Worm (Caenorhabditis elegans) whole organism, L1 larva: Measurements from ENCODE around the gene srx-4.

Experiments used
- aha-1 ChIP-seq: fragments of 150-350 bp; optimal IDR thresholded peaks from 2 replicates; lab custom pipeline; 2014; ENCODE audit warnings: missing biosample characterization, missing genetic modification characterization
- aly-2 ChIP-seq: fragments of 150-350 bp; optimal IDR thresholded peaks from 2 replicates; lab custom pipeline; 2014; ENCODE audit warnings: missing biosample characterization, missing genetic modification characterization
- ama-1 ChIP-seq: fragments of 150-350 bp; optimal IDR thresholded peaks from 2 replicates; lab custom pipeline; 2014
- blmp-1 ChIP-seq: fragments of 150-350 bp; optimal IDR thresholded peaks from 2 replicates; lab custom pipeline; 2014; ENCODE audit warnings: missing biosample characterization, missing genetic modification characterization
- ceh-63 ChIP-seq: fragments of 200-800 bp; sonication (Bioruptor generic); optimal IDR thresholded peaks from 2 replicates; lab custom pipeline; 2018; ENCODE audit warnings: mild to moderate bottlenecking, missing genetic modification characterization, missing compliant biosample characterization
- ceh-82 ChIP-seq, 3 experiments: fragments of 150-350 bp in 1 of 3; sonication (generic microtip) in 2 of 3; optimal IDR thresholded peaks; 2 replicates each; lab custom pipeline; 2014 to 2017; ENCODE audit warnings: missing biosample characterization in 3 of 3, missing genetic modification characterization in 3 of 3
- ceh-90 ChIP-seq: sonication (generic microtip); optimal IDR thresholded peaks from 2 replicates; lab custom pipeline; 2016; ENCODE audit warnings: missing genetic modification characterization, missing compliant biosample characterization
- dpl-1 ChIP-seq, 3 experiments: fragments of 150-350 bp in 2 of 3; sonication (generic microtip) in 1 of 3; optimal IDR thresholded peaks; 2 replicates each; lab custom pipeline; 2014 to 2017; ENCODE audit warnings: missing biosample characterization in 3 of 3, missing genetic modification characterization in 3 of 3, missing genetic modification reagents in 3 of 3
- dsc-1 ChIP-seq: sonication (generic microtip); optimal IDR thresholded peaks from 2 replicates; lab custom pipeline; 2016; ENCODE audit warnings: mild to moderate bottlenecking, missing genetic modification characterization, missing compliant biosample characterization
- ets-5 ChIP-seq: fragments of 200-800 bp; sonication (Bioruptor generic); IDR thresholded peaks from 2 replicates; pipeline ENCODE4 v1.3.6; 2022; ENCODE audit warnings: missing genetic modification characterization, missing compliant biosample characterization
- fkh-8 ChIP-seq: sonication (generic microtip); optimal IDR thresholded peaks from 2 replicates; lab custom pipeline; 2016; ENCODE audit warnings: mild to moderate bottlenecking, missing genetic modification characterization, missing compliant biosample characterization
- hlh-17 ChIP-seq: fragments of 200-800 bp; sonication (Bioruptor generic); optimal IDR thresholded peaks from 2 replicates; lab custom pipeline; 2018; ENCODE audit warnings: missing genetic modification characterization, mild to moderate bottlenecking, missing compliant biosample characterization, moderate library complexity, borderline replicate concordance
- hlh-4 ChIP-seq: sonication (generic microtip); optimal IDR thresholded peaks from 2 replicates; lab custom pipeline; 2016; ENCODE audit warnings: mild to moderate bottlenecking, missing genetic modification characterization, missing compliant biosample characterization
- isw-1 ChIP-seq: fragments of 200-800 bp; sonication (Bioruptor generic); IDR thresholded peaks from 2 replicates; pipeline ENCODE4 v1.3.6; 2022; ENCODE audit warnings: missing genetic modification characterization, missing compliant biosample characterization
- lin-13 ChIP-seq: fragments of 150-350 bp; optimal IDR thresholded peaks from 2 replicates; lab custom pipeline; 2014; ENCODE audit warnings: missing biosample characterization, missing genetic modification reagents, missing genetic modification characterization
- lin-15B ChIP-seq: fragments of 150-350 bp; sonication (generic microtip); optimal IDR thresholded peaks from 3 replicates; lab custom pipeline; 2014; ENCODE audit warnings: missing biosample characterization, missing genetic modification characterization
- lin-35 ChIP-seq, 2 experiments: fragments of 150-350 bp; optimal IDR thresholded peaks; 2 replicates each; lab custom pipeline; 2014; ENCODE audit warnings: missing biosample characterization in 2 of 2, missing genetic modification characterization in 2 of 2, missing genetic modification reagents in 2 of 2
- lin-39 ChIP-seq: fragments of 150-350 bp; optimal IDR thresholded peaks from 2 replicates; lab custom pipeline; 2014; ENCODE audit warnings: missing biosample characterization, missing genetic modification reagents, missing genetic modification characterization
- mab-9 ChIP-seq: fragments of 200-800 bp; sonication (Bioruptor generic); IDR thresholded peaks from 2 replicates; pipeline ENCODE4 v1.3.6; 2022; ENCODE audit warnings: missing genetic modification reagents, missing genetic modification characterization, missing compliant biosample characterization
- mef-2 ChIP-seq: fragments of 150-350 bp; optimal IDR thresholded peaks from 2 replicates; lab custom pipeline; 2014; ENCODE audit warnings: missing biosample characterization, missing genetic modification characterization
- mep-1 ChIP-seq: fragments of 150-350 bp; optimal IDR thresholded peaks from 2 replicates; lab custom pipeline; 2014; ENCODE audit warnings: missing biosample characterization, missing genetic modification characterization
- nhr-47 ChIP-seq: sonication (generic microtip); optimal IDR thresholded peaks from 2 replicates; lab custom pipeline; 2016; ENCODE audit warnings: mild to moderate bottlenecking, missing genetic modification characterization, moderate library complexity, missing compliant biosample characterization
- nhr-71 ChIP-seq: sonication (generic microtip); optimal IDR thresholded peaks from 2 replicates; lab custom pipeline; 2016; ENCODE audit warnings: mild to moderate bottlenecking, missing genetic modification characterization, moderate library complexity, missing compliant biosample characterization
- nhr-76 ChIP-seq: sonication (generic microtip); optimal IDR thresholded peaks from 2 replicates; lab custom pipeline; 2017; ENCODE audit warnings: missing biosample characterization, missing genetic modification characterization
- nhr-85 ChIP-seq: sonication (generic microtip); peaks from one replicate; lab custom pipeline; 2016; ENCODE audit warnings: missing genetic modification characterization, inconsistent platforms, missing compliant biosample characterization
- nhr-90 ChIP-seq: sonication (generic microtip); optimal IDR thresholded peaks from 2 replicates; lab custom pipeline; 2016; ENCODE audit warnings: mild to moderate bottlenecking, missing genetic modification characterization, missing compliant biosample characterization; ENCODE audit not compliant: poor library complexity
- pag-3 ChIP-seq: sonication (generic microtip); optimal IDR thresholded peaks from 2 replicates; lab custom pipeline; 2017; ENCODE audit warnings: missing genetic modification characterization, mild to moderate bottlenecking, missing compliant biosample characterization, antibody characterized with exemption, borderline replicate concordance; ENCODE audit not compliant: insufficient read depth
- skn-1 ChIP-seq: fragments of 150-350 bp; optimal IDR thresholded peaks from 2 replicates; lab custom pipeline; 2014; ENCODE audit warnings: missing biosample characterization, missing genetic modification characterization
- snpc-4 ChIP-seq: fragments of 150-350 bp; optimal IDR thresholded peaks from 2 replicates; lab custom pipeline; 2014; ENCODE audit warnings: missing biosample characterization, missing genetic modification characterization
- sup-37 ChIP-seq: fragments of 200-800 bp; sonication (Bioruptor generic); optimal IDR thresholded peaks from 2 replicates; lab custom pipeline; 2018; ENCODE audit warnings: mild to moderate bottlenecking, missing genetic modification characterization, missing compliant biosample characterization
- tbx-2 ChIP-seq: sonication (generic microtip); optimal IDR thresholded peaks from 2 replicates; lab custom pipeline; 2016; ENCODE audit warnings: missing genetic modification characterization, missing compliant biosample characterization
- unc-86 ChIP-seq: sonication (generic microtip); optimal IDR thresholded peaks from 2 replicates; lab custom pipeline; 2016; ENCODE audit warnings: missing genetic modification characterization, missing compliant biosample characterization
- xbp-1 ChIP-seq: sonication (generic microtip); optimal IDR thresholded peaks from 2 replicates; lab custom pipeline; 2016; ENCODE audit warnings: missing genetic modification characterization, missing compliant biosample characterization
- zip-4 ChIP-seq: fragments of 200-800 bp; sonication (Bioruptor generic); optimal IDR thresholded peaks from 2 replicates; lab custom pipeline; 2018; ENCODE audit warnings: mild to moderate bottlenecking, missing genetic modification characterization, moderate library complexity, missing compliant biosample characterization
- ztf-4 ChIP-seq: fragments of 150-350 bp; optimal IDR thresholded peaks from 2 replicates; lab custom pipeline; 2014; ENCODE audit warnings: missing biosample characterization, missing genetic modification characterization

The srx-4 gene

DNA sequence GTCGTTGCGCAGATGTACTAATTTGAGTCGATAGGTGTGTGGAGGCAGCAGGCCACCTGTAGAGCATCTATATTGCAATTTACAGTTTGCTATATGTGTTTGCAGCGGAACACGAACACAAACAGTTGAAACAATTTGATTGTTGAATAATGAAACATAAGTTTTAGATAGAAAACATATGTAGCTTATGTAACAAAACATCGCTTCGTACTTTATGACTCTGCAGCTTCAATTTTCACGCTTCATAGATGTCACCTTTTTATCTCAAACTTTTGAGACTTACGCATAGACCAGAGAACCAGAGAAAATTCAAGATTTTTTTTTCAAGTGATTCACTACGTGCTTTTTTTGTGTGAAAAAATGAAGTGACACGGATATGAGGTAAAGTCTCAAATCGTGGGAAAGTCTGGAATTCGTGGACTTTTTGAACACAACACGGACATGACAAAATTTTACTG is 31.4 kb upstream of the srx-4 start, which contains the start of gene fbxb-72 (continued):
- TF ChIP-seq isw-1 (GFP tag; lab: Robert Waterston, UW) (no peak), sup-37 (peak; percentile 55), lin-15B (no peak), aly-2 (tag; lab: Kevin White, UChicago) (peak; percentile 100), ama-1 (peak; percentile 89), dpl-1 (GFP tag; optimal IDR thresholded peaks at IDR 0.05; lab: Kevin White, UChicago) (no peak), dsc-1 (tag; lab: Kevin White, UChicago) (no peak), snpc-4 (tag; lab: Kevin White, UChicago) (no peak), ceh-90 (tag; lab: Kevin White, UChicago) (no peak), lin-13 (GFP tag; lab: Kevin White, UChicago) (no peak), unc-86 (tag; lab: Kevin White, UChicago) (no peak), ztf-4 (tag; lab: Kevin White, UChicago) (peak; percentile 85), zip-4 (GFP tag; lab: Kevin White, UChicago) (peak; percentile 23)

DNA sequence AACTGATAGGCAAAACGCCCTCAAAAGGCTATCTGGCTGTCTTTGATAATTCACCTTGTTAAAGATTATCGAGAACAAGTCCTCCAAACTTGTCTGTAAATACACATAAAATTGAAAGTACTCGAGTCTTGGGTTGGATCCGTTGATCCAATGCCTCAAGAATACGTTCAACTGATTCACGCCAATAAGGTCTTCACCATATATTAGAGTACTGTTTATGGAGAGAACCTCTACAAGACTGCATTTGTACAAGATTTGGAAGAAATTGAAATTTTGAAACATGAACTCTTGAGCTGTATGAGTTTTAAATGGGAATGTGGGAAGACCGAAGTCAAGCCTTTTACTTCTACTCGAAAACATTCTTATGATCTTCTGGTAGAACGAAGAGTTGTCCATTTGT is 30.3 kb upstream of the srx-4 start:
- no peak for TF ChIP-seq ceh-82 (tag; optimal IDR thresholded peaks at IDR 0.05; lab: Kevin White, UChicago)
- TF ChIP-seq ets-5 (GFP tag; lab: Robert Waterston, UW): no peak
- no peak for TF ChIP-seq fkh-8 (tag; lab: Kevin White, UChicago)
- TF ChIP-seq skn-1: no peak
- TF ChIP-seq nhr-90 (tag; lab: Kevin White, UChicago): no peak
- TF ChIP-seq pag-3 (tag; lab: Kevin White, UChicago): no peak

DNA sequence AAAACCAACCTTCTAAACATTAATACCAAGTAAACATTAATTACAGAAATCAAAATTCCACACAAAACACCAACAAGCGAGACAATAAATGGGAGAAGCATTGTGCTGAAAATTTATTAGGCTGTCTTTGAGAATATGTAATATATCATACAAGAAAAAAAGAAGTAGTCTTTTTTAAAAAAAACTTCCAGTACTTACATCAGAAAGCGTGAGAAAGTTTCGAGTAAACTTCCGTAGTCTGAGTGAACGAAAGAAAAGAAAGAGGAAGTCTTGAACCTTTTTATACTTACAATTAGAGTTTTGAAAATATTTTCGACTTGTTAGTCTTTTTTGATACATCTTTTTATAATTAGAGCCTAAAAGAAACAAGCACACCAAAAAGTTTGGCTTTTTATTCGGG is 27.2 kb upstream of the srx-4 start, which contains the start of gene srbc-40:
Gene srbc-40, minus strand, starts transcription at position 101 of the 400 bp plus-strand sequence.
- TF ChIP-seq lin-35 (GFP tag; optimal IDR thresholded peaks at IDR 0.05; lab: Kevin White, UChicago) (no peak), nhr-47 (tag; lab: Kevin White, UChicago) (no peak), ets-5 (GFP tag; lab: Robert Waterston, UW) (no peak), lin-39 (tag; lab: Kevin White, UChicago) (no peak), mef-2 (no peak), hlh-4 (tag; lab: Kevin White, UChicago) (no peak), mab-9 (GFP tag; lab: Robert Waterston, UW) (no peak), nhr-76 (no peak), lin-15B (no peak), xbp-1 (tag; lab: Kevin White, UChicago) (no peak), nhr-90 (tag; lab: Kevin White, UChicago) (no peak), ceh-63 (GFP tag; lab: Kevin White, UChicago) (no peak), aha-1 (tag; lab: Kevin White, UChicago) (no peak), nhr-85 (no peak), tbx-2 (no peak), mep-1 (tag; lab: Kevin White, UChicago) (no peak)

DNA sequence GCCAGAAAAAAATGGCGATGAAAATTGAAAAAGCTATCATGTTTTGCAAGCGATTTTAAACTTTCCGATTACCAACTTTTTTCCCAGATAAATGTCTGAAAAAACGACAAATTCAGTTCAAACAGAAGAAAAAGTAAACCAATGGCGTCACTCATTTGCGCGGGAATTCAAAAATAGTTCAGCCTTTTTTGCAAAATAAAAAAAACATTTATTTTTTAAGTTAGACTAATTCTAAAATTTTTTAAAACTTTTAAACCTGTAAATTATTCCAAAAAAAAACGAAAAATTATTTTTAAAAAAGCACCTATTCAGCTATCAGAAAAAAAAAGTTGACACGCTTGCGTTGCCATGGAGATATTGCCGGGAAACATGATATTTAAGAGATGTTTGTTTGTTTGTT is 20.3 kb upstream of the srx-4 start, which contains the start of gene cyp-33C11:
Gene cyp-33C11, minus strand, starts transcription at position 101 of the 400 bp plus-strand sequence.
- no peak for TF ChIP-seq nhr-71 (tag; lab: Kevin White, UChicago)
- no peak for TF ChIP-seq unc-86 (tag; lab: Kevin White, UChicago)
- no peak for TF ChIP-seq mep-1 (tag; lab: Kevin White, UChicago)
- no peak for TF ChIP-seq hlh-17 (GFP tag; lab: Kevin White, UChicago)
- TF ChIP-seq nhr-85: no peak
- TF ChIP-seq, all 84 proteins: peak for 0

DNA sequence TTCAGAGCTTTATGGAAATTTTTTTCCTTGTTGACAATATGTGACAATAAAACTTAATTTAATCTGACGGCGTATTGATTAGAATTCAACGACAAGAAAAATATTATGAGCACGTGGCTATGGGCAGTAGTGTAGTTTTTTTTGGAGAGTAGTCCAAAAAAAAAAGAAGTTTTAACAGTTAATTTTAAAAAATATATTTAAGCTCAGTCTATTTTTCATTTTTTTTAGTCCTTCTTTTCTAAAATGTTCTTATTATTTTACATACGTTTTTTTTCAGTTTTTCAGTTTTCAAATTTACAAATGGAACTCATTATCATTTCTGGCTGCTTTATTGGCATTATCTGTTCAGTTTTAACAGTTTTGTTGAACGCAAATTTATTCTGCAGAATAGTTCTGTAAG is 16.2 kb upstream of the srx-4 start, which contains the start of gene srbc-39:
Gene srbc-39, plus strand, starts transcription at position 301 of the 400 bp plus-strand sequence.
- TF ChIP-seq tbx-2: no peak
- no peak for TF ChIP-seq blmp-1 (tag; lab: Kevin White, UChicago)
